Fruit fly (Drosophila melanogaster): ENCODE data around the gene SNF4Agamma.

Gene SNF4Agamma

DNA sequence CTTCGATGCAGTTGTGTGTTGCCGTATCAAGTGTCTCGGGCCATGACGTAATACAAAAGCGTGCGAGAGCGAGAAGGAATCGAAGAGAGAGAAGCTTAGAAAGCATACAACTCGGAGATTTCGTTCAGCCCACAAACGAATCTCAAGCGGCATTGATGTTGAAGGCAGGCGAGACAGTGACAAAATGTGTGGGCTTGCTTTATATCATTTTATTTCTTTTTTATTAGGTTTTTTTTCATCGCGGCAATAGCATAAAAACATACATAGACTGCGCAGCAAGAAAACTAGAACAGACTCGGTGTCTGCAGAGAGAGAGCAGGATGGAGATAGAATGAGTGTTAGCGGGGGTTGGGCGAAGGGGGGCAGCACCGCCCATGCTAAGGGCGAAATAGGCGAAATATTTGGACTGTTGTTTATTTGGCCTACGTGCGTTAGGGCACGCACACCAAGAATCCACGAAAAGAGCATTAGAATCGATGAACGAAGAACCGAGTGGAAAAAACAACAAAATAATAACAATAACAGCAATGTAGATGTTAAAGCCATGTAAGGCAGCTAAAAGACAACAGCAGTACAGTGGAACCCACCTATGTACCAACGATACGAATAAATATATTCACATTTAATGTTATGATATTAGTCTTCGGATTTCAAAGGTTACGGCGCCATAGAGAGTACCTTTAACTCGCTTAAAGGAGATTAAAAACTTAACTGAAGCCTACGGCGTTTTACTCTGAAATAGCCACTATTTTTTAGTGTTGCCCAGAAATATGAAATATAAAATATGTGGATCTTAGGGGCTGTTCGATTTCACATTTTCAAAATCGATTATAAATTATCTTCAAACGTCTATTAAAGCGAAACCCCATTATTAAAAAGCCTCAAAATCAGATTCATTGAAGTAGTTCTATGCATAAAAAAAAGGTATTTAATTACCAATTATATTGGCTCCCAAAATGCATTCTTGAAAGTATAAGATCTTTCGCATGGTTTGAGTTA is 47.2 kb downstream of the SNF4Agamma start (continued):
- TF ChIP-seq CG7839 (tag; optimal IDR thresholded peaks at IDR 0.05) (peak; percentile 65), CG11093 (GFP tag; IDR thresholded peaks at IDR 0.05) (no peak), CG17385 (GFP tag; optimal IDR thresholded peaks at IDR 0.05) (no peak), oc (tag; optimal IDR thresholded peaks at IDR 0.05) (peak; percentile 23), Med (GFP tag) (no peak), Scr (GFP tag; IDR thresholded peaks at IDR 0.05; ENCODE audit: partially characterized antibody) (no peak; the same call in 1 of the 2 replicates), CG12155 (GFP tag; optimal IDR thresholded peaks at IDR 0.05) (no peak), CG10274 (GFP tag; optimal IDR thresholded peaks at IDR 0.05) (peak; percentile 11), Sin3A (optimal IDR thresholded peaks at IDR 0.05) (no peak), CG3407 (GFP tag; optimal IDR thresholded peaks at IDR 0.05) (no peak), CG33213 (GFP tag; optimal IDR thresholded peaks at IDR 0.05) (no peak), bowl (GFP tag; IDR thresholded peaks at IDR 0.05) (no peak), maf-S (GFP tag; optimal IDR thresholded peaks at IDR 0.05) (peak; percentile 47), Hmx (GFP tag; optimal IDR thresholded peaks at IDR 0.05) (peak; percentile 30), dm (GFP tag; optimal IDR thresholded peaks at IDR 0.05) (no peak), fd3F (GFP tag; optimal IDR thresholded peaks at IDR 0.05) (peak; percentile 21), Rfx (GFP tag; IDR thresholded peaks at IDR 0.05) (peak; percentile 51; the same call in 1 of the 2 replicates), CG4707 (GFP tag; optimal IDR thresholded peaks at IDR 0.05) (no peak), lilli (GFP tag; optimal IDR thresholded peaks at IDR 0.05) (peak; percentile 42), az2 (GFP tag; optimal IDR thresholded peaks at IDR 0.05) (peak; percentile 0), chif (GFP tag; optimal IDR thresholded peaks at IDR 0.05) (no peak), aop (GFP tag; IDR thresholded peaks at IDR 0.05) (no peak), Bgb (GFP tag; IDR thresholded peaks at IDR 0.05; ENCODE audit: partially characterized antibody) (no peak), C15 (GFP tag; IDR thresholded peaks at IDR 0.05) (no peak), hkb (optimal IDR thresholded peaks at IDR 0.05) (no peak), hkb (GFP tag; IDR thresholded peaks at IDR 0.05) (peak; percentile 74), kni (GFP tag; optimal IDR thresholded peaks at IDR 0.05) (peak; percentile 40), CG17186 (GFP tag; optimal IDR thresholded peaks at IDR 0.05) (no peak), cwo (GFP tag; optimal IDR thresholded peaks at IDR 0.05) (no peak), ara (GFP tag; IDR thresholded peaks at IDR 0.05) (no peak), pan (optimal IDR thresholded peaks at IDR 0.05) (no peak), pan (GFP tag; optimal IDR thresholded peaks at IDR 0.05 in 1 of 2, IDR thresholded peaks at IDR 0.05 in 1 of 2) (no peak), ranshi (GFP tag; IDR thresholded peaks at IDR 0.05) (0 out of 2 replicates have a peak, but pooled peaks have one; percentile 54), dmrt99B (tag; optimal IDR thresholded peaks at IDR 0.05) (peak; percentile 55), ci (GFP tag; IDR thresholded peaks at IDR 0.05) (peak; percentile 38; the same call in 2 of the 3 replicates), Hand (GFP tag; optimal IDR thresholded peaks at IDR 0.05) (no peak), TFAM (GFP tag; optimal IDR thresholded peaks at IDR 0.05) (no peak), CG13894 (tag; optimal IDR thresholded peaks at IDR 0.05) (peak; percentile 84), so (GFP tag; IDR thresholded peaks at IDR 0.05) (no peak), CG7987 (GFP tag; optimal IDR thresholded peaks at IDR 0.05) (no peak), sens (GFP tag) (peak; percentile 73), Atf6 (GFP tag; IDR thresholded peaks at IDR 0.05) (no peak; the same call in 1 of the 2 replicates), btn (GFP tag; optimal IDR thresholded peaks at IDR 0.05) (no peak), CG32772 (GFP tag; IDR thresholded peaks at IDR 0.05) (no peak), Max (GFP tag; optimal IDR thresholded peaks at IDR 0.05) (peak; percentile 17), CG8388 (GFP tag; optimal IDR thresholded peaks at IDR 0.05) (peak; percentile 34), pfk (GFP tag; optimal IDR thresholded peaks at IDR 0.05) (no peak), dysf (GFP tag; IDR thresholded peaks at IDR 0.05) (peak; percentile 70; the same call in 2 of the 3 replicates), CG7271 (tag; optimal IDR thresholded peaks at IDR 0.05) (no peak)
